Worm (Caenorhabditis elegans): Measurements from ENCODE around the gene Y37B11A.3.
A peak's percentile ranks its signal among the peaks of the same experiment; 100 is the strongest.

Gene Y37B11A.3

DNA sequence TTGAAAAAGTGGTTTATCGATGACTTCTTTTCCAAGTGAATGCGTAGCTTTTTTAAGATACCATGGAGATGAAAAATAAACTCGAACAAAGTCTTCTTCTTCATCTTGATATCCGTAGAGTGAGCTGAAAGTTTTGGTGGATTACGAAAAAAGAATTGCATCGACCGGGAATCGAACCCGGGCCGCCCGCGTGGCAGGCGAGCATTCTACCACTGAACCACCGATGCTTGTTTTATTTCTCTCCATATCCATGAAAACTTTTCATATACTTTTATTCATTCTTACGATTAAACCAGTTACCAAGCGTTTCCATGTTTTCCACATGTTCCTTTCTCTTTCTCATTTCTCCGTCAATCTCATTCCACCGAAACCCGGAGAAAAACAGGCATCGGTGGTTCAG lies 3.0 kb downstream of the Y37B11A.3 start (continued):
- TF ChIP-seq Y53G8AR.9 (GFP tag; conservative IDR thresholded peaks at IDR 0.05) (no peak), ceh-27 (GFP tag; optimal IDR thresholded peaks at IDR 0.05) (no peak), lin-35 (GFP tag; optimal IDR thresholded peaks at IDR 0.05) (no peak), snpc-1.3 (tag; optimal IDR thresholded peaks at IDR 0.05; ENCODE audit: insufficient read depth) (no peak), hmg-1.2 (GFP tag; IDR thresholded peaks at IDR 0.05) (peak; percentile 28; the same call in 1 of the 2 replicates), egl-18 (GFP tag; IDR thresholded peaks at IDR 0.05) (no peak), ceh-91 (GFP tag; IDR thresholded peaks at IDR 0.05) (peak; percentile 26; the same call in 1 of the 2 replicates), ama-1 (optimal IDR thresholded peaks at IDR 0.05) (no peak), ama-1 (GFP tag; optimal IDR thresholded peaks at IDR 0.05) (no peak), F22D6.2 (tag; optimal IDR thresholded peaks at IDR 0.05) (no peak), Y95B8A.8 (GFP tag; IDR thresholded peaks at IDR 0.05) (no peak), fkh-3 (tag; optimal IDR thresholded peaks at IDR 0.05) (no peak), dox-1 (GFP tag; IDR thresholded peaks at IDR 0.05) (no peak), mxl-1 (tag; optimal IDR thresholded peaks at IDR 0.05) (no peak), lin-26 (GFP tag; IDR thresholded peaks at IDR 0.05) (peak; percentile 61; the same call in 1 of the 2 replicates), Y53F4B.3 (GFP tag; IDR thresholded peaks at IDR 0.05) (no peak), ceh-100 (GFP tag; IDR thresholded peaks at IDR 0.05) (no peak), F10E7.11 (tag; optimal IDR thresholded peaks at IDR 0.05) (no peak), zfh-2 (GFP tag; conservative IDR thresholded peaks at IDR 0.05) (0 out of 2 replicates have a peak, but pooled peaks have one; percentile 14), lin-54 (GFP tag; optimal IDR thresholded peaks at IDR 0.05) (peak; percentile 3), ztf-22 (GFP tag; optimal IDR thresholded peaks at IDR 0.05) (no peak), F23B12.7 (tag; optimal IDR thresholded peaks at IDR 0.05; ENCODE audit: insufficient read depth) (no peak), nhr-179 (tag; optimal IDR thresholded peaks at IDR 0.05) (no peak), dpl-1 (GFP tag; optimal IDR thresholded peaks at IDR 0.05) (no peak), F49E8.2 (tag; optimal IDR thresholded peaks at IDR 0.05; ENCODE audit: insufficient read depth) (peak; percentile 38), Y56A3A.18 (GFP tag; IDR thresholded peaks at IDR 0.05) (no peak), lir-1 (GFP tag; conservative IDR thresholded peaks at IDR 0.05) (no peak), nhr-80 (tag; optimal IDR thresholded peaks at IDR 0.05) (no peak), hlh-12 (tag; optimal IDR thresholded peaks at IDR 0.05) (no peak), lsy-27 (tag; optimal IDR thresholded peaks at IDR 0.05; ENCODE audit: borderline replicate concordance, insufficient read depth) (no peak), attf-3 (GFP tag; conservative IDR thresholded peaks at IDR 0.05) (0 out of 2 replicates have a peak, but pooled peaks have one; percentile 60), T07F8.4 (tag; optimal IDR thresholded peaks at IDR 0.05) (no peak), dpff-1 (tag; optimal IDR thresholded peaks at IDR 0.05) (no peak), rcor-1 (GFP tag; IDR thresholded peaks at IDR 0.05) (no peak), lag-1 (GFP tag; IDR thresholded peaks at IDR 0.05) (no peak), tbp1 (GFP tag; optimal IDR thresholded peaks at IDR 0.05) (peak; percentile 85), pha-4 (tag; optimal IDR thresholded peaks at IDR 0.05) (no peak), nfya-2 (GFP tag; IDR thresholded peaks at IDR 0.05) (no peak), bed-2 (GFP tag; IDR thresholded peaks at IDR 0.05) (no peak), sea-2 (GFP tag; IDR thresholded peaks at IDR 0.05) (no peak), C17E4.6 (GFP tag; IDR thresholded peaks at IDR 0.05) (no peak), xnd-1 (tag; optimal IDR thresholded peaks at IDR 0.05) (no peak), let-526 (GFP tag; IDR thresholded peaks at IDR 0.05) (no peak), ztf-18 (tag; optimal IDR thresholded peaks at IDR 0.05) (peak; percentile 28), D2030.7 (GFP tag; IDR thresholded peaks at IDR 0.05) (peak; percentile 38; the same call in 1 of the 2 replicates)
